Worm (Caenorhabditis elegans) whole organism, L4/young adult: Measurements from ENCODE around the gene srlf-4.

Experiments used
- W03F9.2 ChIP-seq: fragments of 150-350 bp; optimal IDR thresholded peaks from 2 replicates; lab custom pipeline; 2014; ENCODE audit warnings: missing biosample characterization, missing genetic modification characterization
- him-1 ChIP-seq: sonication (generic microtip); optimal IDR thresholded peaks from 2 replicates; lab custom pipeline; 2016; ENCODE audit warnings: missing genotype, missing genetic modification reagents, missing genetic modification characterization, missing compliant biosample characterization

ce11 chrIV:12902430-12903110 is 21.7 kb downstream of the srlf-4 start, which contains the start of gene K08D8.2:
- TF ChIP-seq W03F9.2 (tag; lab: Kevin White, UChicago) (no peak), him-1 (no peak)
